Fruit fly (Drosophila melanogaster) whole organism, pupa: ENCODE results near the gene boil.

Source experiments
- CG10348 ChIP-seq: fragments of 200-800 bp; sonication (Bioruptor generic); IDR thresholded peaks from 2 replicates; pipeline ENCODE4 v1.3.6; 2022; ENCODE audit warnings: missing biosample characterization, missing genetic modification characterization
- CG12605 ChIP-seq: fragments of 200-800 bp; sonication (Bioruptor generic); IDR thresholded peaks from 2 replicates; pipeline ENCODE4 v1.3.6; 2022; ENCODE audit warnings: missing biosample characterization, missing genetic modification characterization
- CG13204 ChIP-seq: fragments of 200-800 bp; sonication (Bioruptor generic); optimal IDR thresholded peaks from 2 replicates; lab custom pipeline; 2018; ENCODE audit warnings: missing biosample characterization, mild to moderate bottlenecking, missing genetic modification characterization, moderate library complexity
- CG14655 ChIP-seq: fragments of 200-800 bp; sonication (Bioruptor generic); optimal IDR thresholded peaks from 3 replicates; lab custom pipeline; 2017; ENCODE audit warnings: mild to moderate bottlenecking, missing biosample characterization, missing genetic modification reagents, missing genetic modification characterization
- CG15710 ChIP-seq: fragments of 200-800 bp; sonication (Bioruptor generic); optimal IDR thresholded peaks from 2 replicates; lab custom pipeline; 2018; ENCODE audit warnings: missing biosample characterization, mild to moderate bottlenecking, missing genetic modification characterization, moderate library complexity
- CG17806 ChIP-seq: fragments of 200-800 bp; sonication (Bioruptor generic); optimal IDR thresholded peaks from 2 replicates; lab custom pipeline; 2018; ENCODE audit warnings: missing biosample characterization, mild to moderate bottlenecking, missing genetic modification characterization, moderate library complexity
- CG32121 ChIP-seq: fragments of 200-800 bp; sonication (Bioruptor generic); IDR thresholded peaks from 2 replicates; pipeline ENCODE4 v1.3.6; 2022; ENCODE audit warnings: missing biosample characterization, missing genetic modification characterization
- CG34367 ChIP-seq: fragments of 200-800 bp; sonication (Bioruptor generic); optimal IDR thresholded peaks from 2 replicates; lab custom pipeline; 2018; ENCODE audit warnings: missing biosample characterization, mild to moderate bottlenecking, missing genetic modification characterization
- CG4496 ChIP-seq: fragments of 200-800 bp; sonication (Bioruptor generic); IDR thresholded peaks from 3 replicates; pipeline ENCODE4 v1.3.6; 2022; ENCODE audit warnings: missing biosample characterization, missing genetic modification characterization
- CG8159 ChIP-seq: fragments of 200-800 bp; sonication (Bioruptor generic); optimal IDR thresholded peaks from 3 replicates; lab custom pipeline; 2018; ENCODE audit warnings: missing biosample characterization, mild to moderate bottlenecking, missing genetic modification characterization, moderate library complexity
- CG8301 ChIP-seq: fragments of 200-800 bp; sonication (Bioruptor generic); optimal IDR thresholded peaks from 2 replicates; lab custom pipeline; 2018; ENCODE audit warnings: missing biosample characterization, mild to moderate bottlenecking, missing genetic modification characterization
- CG9948 ChIP-seq: fragments of 200-800 bp; sonication (Bioruptor generic); optimal IDR thresholded peaks from 2 replicates; lab custom pipeline; 2018; ENCODE audit warnings: missing biosample characterization, mild to moderate bottlenecking, missing genetic modification characterization, moderate library complexity
- D1 ChIP-seq: fragments of 200-800 bp; sonication (Bioruptor generic); optimal IDR thresholded peaks from 2 replicates; lab custom pipeline; 2018; ENCODE audit warnings: missing biosample characterization, mild to moderate bottlenecking, missing genetic modification characterization, moderate library complexity
- EcR ChIP-seq: fragments of 200-800 bp; sonication (Bioruptor generic); optimal IDR thresholded peaks from 3 replicates; lab custom pipeline; 2019; ENCODE audit warnings: missing biosample characterization, missing genetic modification characterization, mild to moderate bottlenecking, moderate library complexity, missing genetic modification reagents
- Ets98B ChIP-seq: fragments of 200-800 bp; sonication (Bioruptor generic); IDR thresholded peaks from 2 replicates; pipeline ENCODE4 v1.3.6; 2022; ENCODE audit warnings: missing biosample characterization, missing genetic modification characterization
- Pif1A ChIP-seq: fragments of 200-800 bp; sonication (Bioruptor generic); optimal IDR thresholded peaks from 3 replicates; lab custom pipeline; 2016; ENCODE audit warnings: missing biosample characterization, missing genetic modification characterization
- Pif1B ChIP-seq: fragments of 200-800 bp; sonication (Bioruptor generic); optimal IDR thresholded peaks from 3 replicates; lab custom pipeline; 2016; ENCODE audit warnings: missing biosample characterization, missing genetic modification characterization
- Snoo ChIP-seq: fragments of 200-800 bp; sonication (Bioruptor generic); optimal IDR thresholded peaks from 3 replicates; lab custom pipeline; 2017; ENCODE audit warnings: missing biosample characterization, mild to moderate bottlenecking, missing genetic modification characterization, inconsistent platforms
- fd96Ca ChIP-seq: fragments of 200-800 bp; sonication (Bioruptor generic); IDR thresholded peaks from 3 replicates; pipeline ENCODE4 v1.3.6; 2022; ENCODE audit warnings: missing biosample characterization, missing genetic modification characterization
- gl ChIP-seq: fragments of 200-800 bp; sonication (Bioruptor generic); optimal IDR thresholded peaks from 2 replicates; lab custom pipeline; 2018; ENCODE audit warnings: missing biosample characterization, mild to moderate bottlenecking, missing genetic modification characterization
- rn ChIP-seq: fragments of 200-800 bp; sonication (Bioruptor generic); IDR thresholded peaks from 2 replicates; pipeline ENCODE4 v1.3.6; 2022; ENCODE audit warnings: missing biosample characterization, missing genetic modification characterization

Gene boil

dm6 chrX:4918228-4919022, 43.0 kb downstream of the boil start, which contains the start of the genes CG4041 and Hgsnat:
Gene CG4041, minus strand, starts transcription at chrX:4918447.
Gene Hgsnat, plus strand, starts transcription at chrX:4918730.
- no peak for TF ChIP-seq CG17806 (tag; lab: Kevin White, UChicago)
- peak; percentile 22 for TF ChIP-seq CG14655
- no peak for TF ChIP-seq CG8301 (tag; lab: Kevin White, UChicago)
- TF ChIP-seq CG10348 (GFP tag; lab: Robert Waterston, UW), result no peak
- no peak for TF ChIP-seq CG13204 (GFP tag; lab: Kevin White, UChicago)
- no peak for TF ChIP-seq rn
- TF ChIP-seq CG34367 (tag; lab: Kevin White, UChicago), result no peak
- TF ChIP-seq D1 (tag; lab: Kevin White, UChicago), result no peak
- no peak for TF ChIP-seq CG32121 (GFP tag; lab: Robert Waterston, UW)
- peak; percentile 95 for TF ChIP-seq EcR (GFP tag; lab: Kevin White, UChicago)
- no peak for TF ChIP-seq Snoo
- TF ChIP-seq Ets98B, result no peak
- peak; percentile 12 for TF ChIP-seq CG8159 (tag; lab: Kevin White, UChicago)
- TF ChIP-seq CG4496, result no peak
- no peak for TF ChIP-seq CG15710 (tag; lab: Kevin White, UChicago)
- no peak for TF ChIP-seq CG9948
- TF ChIP-seq fd96Ca (GFP tag; lab: Robert Waterston, UW), result 0 out of 3 replicates have a peak, but pooled peaks have one; percentile 5
- TF ChIP-seq gl, result no peak
- TF ChIP-seq Pif1B (GFP tag; lab: Kevin White, UChicago), result no peak

dm6 chrX:4919040-4919881, 43.8 kb downstream of the boil start:
- TF ChIP-seq EcR (GFP tag; lab: Kevin White, UChicago) (no peak), gl (peak; percentile 56), rn (peak; percentile 80), CG4496 (peak; percentile 97), Pif1A (GFP tag; lab: Kevin White, UChicago) (peak; percentile 87), CG32121 (GFP tag; lab: Robert Waterston, UW) (peak; percentile 94), CG14655 (peak; percentile 80), CG13204 (GFP tag; lab: Kevin White, UChicago) (peak; percentile 11), Pif1B (GFP tag; lab: Kevin White, UChicago) (peak; percentile 78), CG15710 (tag; lab: Kevin White, UChicago) (peak; percentile 83), D1 (tag; lab: Kevin White, UChicago) (no peak), CG8301 (tag; lab: Kevin White, UChicago) (peak; percentile 83), CG17806 (tag; lab: Kevin White, UChicago) (peak; percentile 79), CG8159 (tag; lab: Kevin White, UChicago) (peak; percentile 76), Ets98B (peak; percentile 94), Snoo (peak; percentile 28), fd96Ca (GFP tag; lab: Robert Waterston, UW) (peak; percentile 96), CG34367 (tag; lab: Kevin White, UChicago) (peak; percentile 80), CG12605 (GFP tag; lab: Robert Waterston, UW) (peak; percentile 88), CG10348 (GFP tag; lab: Robert Waterston, UW) (peak; percentile 87), CG9948 (peak; percentile 76)
